Fruit fly (Drosophila melanogaster) whole organism, embryonic: ENCODE data around the gene CG3662.
A peak's percentile ranks its signal among the peaks of the same experiment; 100 is the strongest.

Experiments used
- Ada2b ChIP-seq: fragments of 200-800 bp; sonication (Bioruptor generic); IDR thresholded peaks from 2 replicates; pipeline ENCODE4 v1.3.6; 2022; ENCODE audit warnings: missing biosample characterization, missing genetic modification characterization
- C15 ChIP-seq: fragments of 200-800 bp; sonication (Bioruptor generic); IDR thresholded peaks from 3 replicates; pipeline ENCODE4 v1.3.6; 2022; ENCODE audit warnings: missing biosample characterization, missing genetic modification characterization
- CG10209 ChIP-seq: fragments of 200-800 bp; sonication (Bioruptor generic); optimal IDR thresholded peaks from 3 replicates; lab custom pipeline; 2017; ENCODE audit warnings: missing biosample characterization, mild to moderate bottlenecking, missing genetic modification characterization, missing genetic modification reagents
- CG10654 ChIP-seq: fragments of 200-800 bp; sonication (Bioruptor generic); optimal IDR thresholded peaks from 2 replicates; lab custom pipeline; 2016; ENCODE audit warnings: missing biosample characterization, missing genetic modification characterization
- CG11560 ChIP-seq: fragments of 200-800 bp; sonication (Bioruptor generic); IDR thresholded peaks from 3 replicates; pipeline ENCODE4 v1.3.6; 2022; ENCODE audit warnings: missing biosample characterization, missing genetic modification characterization
- CG12071 ChIP-seq: fragments of 200-800 bp; sonication (Bioruptor generic); optimal IDR thresholded peaks from 3 replicates; lab custom pipeline; 2018; ENCODE audit warnings: missing biosample characterization, mild to moderate bottlenecking, missing genetic modification characterization
- CG12299 ChIP-seq: fragments of 200-800 bp; sonication (Bioruptor generic); optimal IDR thresholded peaks from 2 replicates; lab custom pipeline; 2018; ENCODE audit warnings: missing biosample characterization, mild to moderate bottlenecking, missing genetic modification characterization
- CG13624 ChIP-seq: fragments of 200-800 bp; sonication (Bioruptor generic); optimal IDR thresholded peaks from 2 replicates; lab custom pipeline; 2016; ENCODE audit warnings: missing biosample characterization, missing genetic modification characterization
- CG15269 ChIP-seq: fragments of 200-800 bp; sonication (Bioruptor generic); optimal IDR thresholded peaks from 2 replicates; lab custom pipeline; 2018; ENCODE audit warnings: missing biosample characterization, mild to moderate bottlenecking, missing genetic modification characterization, moderate library complexity
- CG1603 ChIP-seq: fragments of 200-800 bp; sonication (Bioruptor generic); optimal IDR thresholded peaks from 2 replicates; lab custom pipeline; 2019; ENCODE audit warnings: missing biosample characterization, mild to moderate bottlenecking, missing genetic modification characterization, moderate library complexity
- CG16813 ChIP-seq: fragments of 200-800 bp; sonication (Bioruptor generic); IDR thresholded peaks from 3 replicates; pipeline ENCODE4 v1.3.6; 2022; ENCODE audit warnings: missing biosample characterization, missing genetic modification characterization; ENCODE audit not compliant: partially characterized antibody
- CG17186 ChIP-seq: fragments of 200-800 bp; sonication (Bioruptor generic); optimal IDR thresholded peaks from 3 replicates; lab custom pipeline; 2017; ENCODE audit warnings: missing biosample characterization, missing genetic modification reagents, missing genetic modification characterization
- CG18599 ChIP-seq: fragments of 200-800 bp; sonication (Bioruptor generic); optimal IDR thresholded peaks from 3 replicates; lab custom pipeline; 2017; ENCODE audit warnings: missing biosample characterization, missing genetic modification characterization, mild to moderate bottlenecking, moderate library complexity, missing genetic modification reagents
- CG30020 ChIP-seq: fragments of 200-800 bp; optimal IDR thresholded peaks from 2 replicates; lab custom pipeline; 2019; ENCODE audit warnings: missing biosample characterization, mild to moderate bottlenecking, missing genetic modification characterization, moderate library complexity
- CG30431 ChIP-seq: fragments of 200-800 bp; sonication (Bioruptor generic); optimal IDR thresholded peaks from 2 replicates; lab custom pipeline; 2017; ENCODE audit warnings: missing biosample characterization, missing genetic modification characterization
- CG31388 ChIP-seq: fragments of 200-800 bp; sonication (Bioruptor generic); optimal IDR thresholded peaks from 2 replicates; lab custom pipeline; 2016; ENCODE audit warnings: missing biosample characterization, missing genetic modification characterization
- CG32772 ChIP-seq: fragments of 200-800 bp; sonication (Bioruptor generic); IDR thresholded peaks from 2 replicates; pipeline ENCODE4 v1.3.6; 2022; ENCODE audit warnings: missing biosample characterization, missing genetic modification characterization
- CG33213 ChIP-seq: fragments of 200-800 bp; sonication (Bioruptor generic); optimal IDR thresholded peaks from 3 replicates; lab custom pipeline; 2016; ENCODE audit warnings: missing biosample characterization, missing genetic modification characterization
- CG3847 ChIP-seq: fragments of 200-800 bp; sonication (Bioruptor generic); IDR thresholded peaks from 2 replicates; pipeline ENCODE4 v1.3.6; 2022; ENCODE audit warnings: missing biosample characterization, missing genetic modification characterization
- CG6854 ChIP-seq: fragments of 200-800 bp; sonication (Bioruptor generic); optimal IDR thresholded peaks from 3 replicates; lab custom pipeline; 2017; ENCODE audit warnings: missing biosample characterization, mild to moderate bottlenecking, missing genetic modification characterization
- CG8478 ChIP-seq: fragments of >200 bp; optimal IDR thresholded peaks from 2 replicates; lab custom pipeline; 2018
- CkIIα-i1 ChIP-seq: fragments of 200-800 bp; sonication (Bioruptor generic); IDR thresholded peaks from 2 replicates; pipeline ENCODE4 v1.3.6; 2022; ENCODE audit warnings: missing biosample characterization, missing genetic modification characterization
- CrebB ChIP-seq: fragments of 200-800 bp; sonication (Bioruptor generic); optimal IDR thresholded peaks from 3 replicates; lab custom pipeline; 2018; ENCODE audit warnings: missing biosample characterization, mild to moderate bottlenecking, missing genetic modification characterization
- Dek ChIP-seq: fragments of 200-800 bp; sonication (Bioruptor generic); optimal IDR thresholded peaks from 3 replicates; lab custom pipeline; 2019; ENCODE audit warnings: missing biosample characterization, mild to moderate bottlenecking, missing genetic modification characterization, moderate library complexity
- Doc2 ChIP-seq: fragments of 200-800 bp; sonication (Bioruptor generic); IDR thresholded peaks from 2 replicates; pipeline ENCODE4 v1.3.6; 2022; ENCODE audit warnings: missing biosample characterization, missing genetic modification characterization
- E2f2 ChIP-seq: fragments of 200-800 bp; sonication (Bioruptor generic); IDR thresholded peaks from 2 replicates; pipeline ENCODE4 v1.3.6; 2022; ENCODE audit warnings: missing biosample characterization, missing genetic modification characterization
- Ets65A ChIP-seq: fragments of 200-800 bp; sonication (Bioruptor generic); peaks from one replicate; lab custom pipeline; 2016; ENCODE audit warnings: missing biosample characterization, missing genetic modification characterization
- Ets97D ChIP-seq: fragments of 200-800 bp; sonication (Bioruptor generic); optimal IDR thresholded peaks from 3 replicates; lab custom pipeline; 2016; ENCODE audit warnings: missing biosample characterization, missing genetic modification characterization
- Hr51 ChIP-seq, 2 experiments: fragments of 200-800 bp; sonication (Bioruptor generic); optimal IDR thresholded peaks; 2 replicates in 1 of 2; 3 replicates in 1 of 2; lab custom pipeline; 2016 to 2018; ENCODE audit warnings: missing biosample characterization in 2 of 2, missing genetic modification characterization in 2 of 2, mild to moderate bottlenecking in 1 of 2, moderate library complexity in 1 of 2
- Mad ChIP-seq: fragments of 200-800 bp; sonication (Bioruptor generic); optimal IDR thresholded peaks from 2 replicates; lab custom pipeline; 2016; ENCODE audit warnings: missing biosample characterization, missing genetic modification characterization
- TFAM ChIP-seq: fragments of 200-800 bp; sonication (Bioruptor generic); optimal IDR thresholded peaks from 2 replicates; lab custom pipeline; 2017; ENCODE audit warnings: missing biosample characterization, missing genetic modification characterization, inconsistent platforms
- abd-A ChIP-seq: fragments of 200-800 bp; sonication (Bioruptor generic); optimal IDR thresholded peaks from 3 replicates; lab custom pipeline; 2019; ENCODE audit warnings: missing biosample characterization, mild to moderate bottlenecking, missing genetic modification characterization, moderate library complexity
- cato ChIP-seq: fragments of 200-800 bp; sonication (Bioruptor generic); optimal IDR thresholded peaks from 2 replicates; lab custom pipeline; 2016; ENCODE audit warnings: missing biosample characterization, missing genetic modification characterization, borderline replicate concordance
- crc ChIP-seq: fragments of 200-800 bp; sonication (Bioruptor generic); optimal IDR thresholded peaks from 2 replicates; lab custom pipeline; 2016; ENCODE audit warnings: missing biosample characterization, missing genetic modification characterization
- dan ChIP-seq: fragments of 200-800 bp; sonication (Bioruptor generic); IDR thresholded peaks from 2 replicates; pipeline ENCODE4 v1.3.6; 2022; ENCODE audit warnings: missing biosample characterization, missing genetic modification characterization
- eyg ChIP-seq: fragments of 200-800 bp; sonication (Bioruptor generic); optimal IDR thresholded peaks from 3 replicates; lab custom pipeline; 2016; ENCODE audit warnings: missing biosample characterization, missing genetic modification characterization
- fd64A ChIP-seq: fragments of 200-800 bp; sonication (Bioruptor generic); optimal IDR thresholded peaks from 3 replicates; lab custom pipeline; 2018; ENCODE audit warnings: missing biosample characterization, mild to moderate bottlenecking, missing genetic modification characterization
- fd96Cb ChIP-seq: fragments of 200-800 bp; sonication (Bioruptor generic); optimal IDR thresholded peaks from 2 replicates; lab custom pipeline; 2018; ENCODE audit warnings: missing biosample characterization, mild to moderate bottlenecking, missing genetic modification characterization, moderate library complexity
- gro ChIP-seq: fragments of 200-800 bp; sonication (Bioruptor generic); optimal IDR thresholded peaks from 2 replicates; lab custom pipeline; 2016; ENCODE audit warnings: missing biosample characterization, missing genetic modification characterization
- lbe ChIP-seq: fragments of 200-800 bp; sonication (Bioruptor generic); optimal IDR thresholded peaks from 2 replicates; lab custom pipeline; 2016; ENCODE audit warnings: missing biosample characterization, mild to moderate bottlenecking, missing genetic modification characterization
- lov ChIP-seq, 2 experiments: fragments of 200-800 bp in 1 of 2; fragments of >200 bp in 1 of 2; sonication (Bioruptor generic) in 1 of 2; IDR thresholded peaks in 1 of 2; optimal IDR thresholded peaks in 1 of 2; 2 replicates in 1 of 2; 3 replicates in 1 of 2; pipeline versions ENCODE4 v1.3.6 to Lab custom; 2017 to 2022; ENCODE audit warnings: missing biosample characterization in 1 of 2, missing genetic modification characterization in 1 of 2
- mam ChIP-seq: fragments of 200-800 bp; sonication (Bioruptor generic); optimal IDR thresholded peaks from 3 replicates; lab custom pipeline; 2016; ENCODE audit warnings: missing biosample characterization, missing genetic modification characterization
- odd ChIP-seq: fragments of 200-800 bp; sonication (Bioruptor generic); optimal IDR thresholded peaks from 2 replicates; lab custom pipeline; 2017; ENCODE audit warnings: missing biosample characterization, mild to moderate bottlenecking, missing genetic modification characterization
- psq ChIP-seq: fragments of 200-800 bp; sonication (Bioruptor generic); optimal IDR thresholded peaks from 2 replicates; lab custom pipeline; 2017; ENCODE audit warnings: missing biosample characterization, missing genetic modification characterization
- pum ChIP-seq: fragments of 200-800 bp; sonication (Bioruptor generic); optimal IDR thresholded peaks from 2 replicates; lab custom pipeline; 2016; ENCODE audit warnings: missing biosample characterization, missing genetic modification characterization
- pzg ChIP-seq: fragments of 200-800 bp; sonication (Bioruptor generic); optimal IDR thresholded peaks from 3 replicates; lab custom pipeline; 2018; ENCODE audit warnings: missing biosample characterization, mild to moderate bottlenecking, missing genetic modification characterization, moderate library complexity
- sim ChIP-seq: fragments of 200-800 bp; sonication (Bioruptor generic); IDR thresholded peaks from 2 replicates; pipeline ENCODE4 v1.3.6; 2022; ENCODE audit warnings: missing biosample characterization, missing genetic modification characterization
- slbo ChIP-seq: fragments of 200-800 bp; sonication (Bioruptor generic); IDR thresholded peaks from 2 replicates; pipeline ENCODE4 v1.3.6; 2022; ENCODE audit warnings: missing biosample characterization, missing genetic modification characterization
- tio ChIP-seq: fragments of 200-800 bp; sonication (Bioruptor generic); optimal IDR thresholded peaks from 2 replicates; lab custom pipeline; 2017; ENCODE audit warnings: missing biosample characterization, missing genetic modification characterization, inconsistent platforms

The CG3662 gene

dm6 chr2L:845341-846004, 24.4 kb downstream of the CG3662 start (continued):
- TF ChIP-seq crc (GFP tag; lab: Kevin White, UChicago) (peak; percentile 85), sim (GFP tag; lab: Robert Waterston, UW) (no peak; the same call in none of the 2 replicates), CG30020 (tag; lab: Kevin White, UChicago) (peak; percentile 2), gro (peak; percentile 69), CG15269 (tag; lab: Kevin White, UChicago) (peak; percentile 90), pzg (GFP tag; lab: Kevin White, UChicago) (peak; percentile 6), CG13624 (GFP tag; lab: Kevin White, UChicago) (peak; percentile 86), fd64A (GFP tag; lab: Kevin White, UChicago) (peak; percentile 63), CG10654 (GFP tag; lab: Kevin White, UChicago) (peak; percentile 80), CG12071 (GFP tag; lab: Kevin White, UChicago) (peak; percentile 95), slbo (GFP tag; lab: Robert Waterston, UW) (peak; percentile 94), CG12299 (tag; lab: Kevin White, UChicago) (peak; percentile 41), CkIIα-i1 (GFP tag; lab: Robert Waterston, UW) (0 out of 2 replicates have a peak, but pooled peaks have one; percentile 33), CG11560 (tag; lab: Robert Waterston, UW) (peak; percentile 78), CG16813 (GFP tag; lab: Robert Waterston, UW) (no peak), CG32772 (GFP tag; lab: Robert Waterston, UW) (peak; percentile 83), abd-A (tag; lab: Kevin White, UChicago) (peak; percentile 54), CG17186 (GFP tag; lab: Kevin White, UChicago) (peak; percentile 54), Ets97D (peak; percentile 59), odd (GFP tag; lab: Kevin White, UChicago) (peak; percentile 78), Ada2b (GFP tag; lab: Robert Waterston, UW) (peak; percentile 88), CrebB (tag; lab: Kevin White, UChicago) (peak; percentile 82), dan (no peak), E2f2 (GFP tag; lab: Robert Waterston, UW) (peak; percentile 69), CG1603 (tag; lab: Kevin White, UChicago) (peak; percentile 94), tio (GFP tag; lab: Kevin White, UChicago) (peak; percentile 54), lov (optimal IDR thresholded peaks at IDR 0.05; lab: Kevin White, UChicago) (no peak), lov (GFP tag; IDR thresholded peaks at IDR 0.05; lab: Robert Waterston, UW) (peak; percentile 78; the same call in 1 of the 3 replicates), fd96Cb (tag; lab: Kevin White, UChicago) (peak; percentile 82), Ets65A (GFP tag; lab: Kevin White, UChicago) (peak; percentile 98), CG8478 (lab: Kevin White, UChicago) (no peak), lbe (GFP tag; lab: Kevin White, UChicago) (peak; percentile 26), eyg (GFP tag; lab: Kevin White, UChicago) (peak; percentile 68), C15 (GFP tag; lab: Robert Waterston, UW) (peak; percentile 84), Doc2 (0 out of 2 replicates have a peak, but pooled peaks have one; percentile 40), Hr51 (GFP tag; optimal IDR thresholded peaks at IDR 0.05; lab: Kevin White, UChicago) (peak; percentile 79 to 90), Dek (peak; percentile 84), CG10209 (GFP tag; lab: Kevin White, UChicago) (peak; percentile 86), CG6854 (peak; percentile 58), CG18599 (GFP tag; lab: Kevin White, UChicago) (peak; percentile 91), cato (peak; percentile 48), TFAM (GFP tag; lab: Kevin White, UChicago) (no peak), pum (peak; percentile 83), Mad (GFP tag; lab: Kevin White, UChicago) (peak; percentile 55), CG31388 (peak; percentile 57), CG3847 (peak; percentile 83), mam (peak; percentile 90), CG30431 (GFP tag; lab: Kevin White, UChicago) (peak; percentile 75), CG33213 (GFP tag; lab: Kevin White, UChicago) (peak; percentile 83), psq (GFP tag; lab: Kevin White, UChicago) (peak; percentile 53)
